Fruit fly (Drosophila melanogaster): ENCODE results near the gene CG6418.
A peak's percentile ranks its signal among the peaks of the same experiment; 100 is the strongest.

CG6418 gene

dm6 chr3L:10843685-10844084, 35.2 kb downstream of the CG6418 start (continued):
- 0 out of 2 replicates have a peak, but pooled peaks have one; percentile 2 for TF ChIP-seq dimm (GFP tag; IDR thresholded peaks at IDR 0.05)
- TF ChIP-seq CG11085 (GFP tag; IDR thresholded peaks at IDR 0.05), result no peak
- TF ChIP-seq ash1 (GFP tag; optimal IDR thresholded peaks at IDR 0.05), result no peak
- TF ChIP-seq CG6272 (GFP tag; IDR thresholded peaks at IDR 0.05), result no peak
- no peak for TF ChIP-seq mld (GFP tag; IDR thresholded peaks at IDR 0.05; ENCODE audit: partially characterized antibody)

dm6 chr3L:10843273-10843672, 35.6 kb downstream of the CG6418 start:
- TF ChIP-seq B-H2 (GFP tag; optimal IDR thresholded peaks at IDR 0.05), result no peak
- no peak for TF ChIP-seq cad (GFP tag; optimal IDR thresholded peaks at IDR 0.05)
- no peak for TF ChIP-seq Kr (GFP tag; optimal IDR thresholded peaks at IDR 0.05)
- no peak for TF ChIP-seq H15 (GFP tag; IDR thresholded peaks at IDR 0.05)
- TF ChIP-seq ken (GFP tag; IDR thresholded peaks at IDR 0.05), result peak; percentile 22; the same call in 1 of the 3 replicates
- TF ChIP-seq Mrtf (GFP tag; IDR thresholded peaks at IDR 0.05), result no peak
- no peak for TF ChIP-seq CG10462 (GFP tag; optimal IDR thresholded peaks at IDR 0.05)
- TF ChIP-seq Asciz (GFP tag; optimal IDR thresholded peaks at IDR 0.05), result peak; percentile 63
- TF ChIP-seq jing (GFP tag; optimal IDR thresholded peaks at IDR 0.05), result no peak
- no peak for TF ChIP-seq CG31365 (tag; optimal IDR thresholded peaks at IDR 0.05)
- peak; percentile 44 for TF ChIP-seq odd (GFP tag; optimal IDR thresholded peaks at IDR 0.05)
- TF ChIP-seq Bgb (GFP tag; IDR thresholded peaks at IDR 0.05; ENCODE audit: partially characterized antibody), result no peak
- TF ChIP-seq CTCF (GFP tag; optimal IDR thresholded peaks at IDR 0.05), result no peak
- TF ChIP-seq corto (GFP tag; optimal IDR thresholded peaks at IDR 0.05), result no peak
- no peak for TF ChIP-seq bab2 (GFP tag; optimal IDR thresholded peaks at IDR 0.05)
- TF ChIP-seq Atf6 (GFP tag; IDR thresholded peaks at IDR 0.05), result no peak
- TF ChIP-seq CG14441 (GFP tag; IDR thresholded peaks at IDR 0.05), result no peak
- TF ChIP-seq CG12769 (tag; optimal IDR thresholded peaks at IDR 0.05), result no peak
- TF ChIP-seq sisA (GFP tag; IDR thresholded peaks at IDR 0.05), result 0 out of 2 replicates have a peak, but pooled peaks have one; percentile 17
- no peak for TF ChIP-seq Aef1 (GFP tag; IDR thresholded peaks at IDR 0.05)
- no peak for TF ChIP-seq Bteb2 (GFP tag; optimal IDR thresholded peaks at IDR 0.05)
- TF ChIP-seq CG15073 (GFP tag; optimal IDR thresholded peaks at IDR 0.05), result no peak
- TF ChIP-seq CG17328 (GFP tag; IDR thresholded peaks at IDR 0.05), result peak; percentile 23; the same call in 1 of the 2 replicates
- TF ChIP-seq slbo (GFP tag; IDR thresholded peaks at IDR 0.05), result no peak
- peak; percentile 35 for TF ChIP-seq zen (tag; optimal IDR thresholded peaks at IDR 0.05)
- peak; percentile 43 for TF ChIP-seq Meics (GFP tag; optimal IDR thresholded peaks at IDR 0.05)
- TF ChIP-seq rib (GFP tag; IDR thresholded peaks at IDR 0.05), result no peak
- TF ChIP-seq eve (GFP tag; optimal IDR thresholded peaks at IDR 0.05), result no peak
- peak; percentile 39 for TF ChIP-seq kah (GFP tag; optimal IDR thresholded peaks at IDR 0.05)
- TF ChIP-seq CG6272 (GFP tag; IDR thresholded peaks at IDR 0.05), result no peak
- no peak for TF ChIP-seq CG3847 (GFP tag; IDR thresholded peaks at IDR 0.05)
- no peak for TF ChIP-seq BEAF-32 (GFP tag; optimal IDR thresholded peaks at IDR 0.05)
- TF ChIP-seq eyg (GFP tag; optimal IDR thresholded peaks at IDR 0.05), result no peak
- TF ChIP-seq Trl (optimal IDR thresholded peaks at IDR 0.05), result no peak
- no peak for TF ChIP-seq Trl (GFP tag; optimal IDR thresholded peaks at IDR 0.05)
- TF ChIP-seq unc-4 (GFP tag; IDR thresholded peaks at IDR 0.05; ENCODE audit: partially characterized antibody), result no peak
- TF ChIP-seq scrt (GFP tag; optimal IDR thresholded peaks at IDR 0.05), result peak; percentile 39
- no peak for TF ChIP-seq yki (optimal IDR thresholded peaks at IDR 0.05)
- peak; percentile 46 for TF ChIP-seq CG4404 (GFP tag; IDR thresholded peaks at IDR 0.05)
- no peak for TF ChIP-seq Mad (GFP tag; optimal IDR thresholded peaks at IDR 0.05)
- TF ChIP-seq CG4360 (GFP tag; IDR thresholded peaks at IDR 0.05), result no peak
- TF ChIP-seq PHDP (tag; optimal IDR thresholded peaks at IDR 0.05), result peak; percentile 56
- TF ChIP-seq Blimp-1 (GFP tag; optimal IDR thresholded peaks at IDR 0.05), result peak; percentile 69
- no peak for TF ChIP-seq NK7.1 (GFP tag; optimal IDR thresholded peaks at IDR 0.05)
- no peak for TF ChIP-seq bowl (GFP tag; IDR thresholded peaks at IDR 0.05)
- TF ChIP-seq row (GFP tag; IDR thresholded peaks at IDR 0.05), result peak; percentile 59
- no peak for TF ChIP-seq CG14014 (GFP tag; IDR thresholded peaks at IDR 0.05)
- TF ChIP-seq CG3726 (GFP tag; IDR thresholded peaks at IDR 0.05), result no peak
